Worm (Caenorhabditis elegans): ENCODE data around the gene F54F2.14.

DNA sequence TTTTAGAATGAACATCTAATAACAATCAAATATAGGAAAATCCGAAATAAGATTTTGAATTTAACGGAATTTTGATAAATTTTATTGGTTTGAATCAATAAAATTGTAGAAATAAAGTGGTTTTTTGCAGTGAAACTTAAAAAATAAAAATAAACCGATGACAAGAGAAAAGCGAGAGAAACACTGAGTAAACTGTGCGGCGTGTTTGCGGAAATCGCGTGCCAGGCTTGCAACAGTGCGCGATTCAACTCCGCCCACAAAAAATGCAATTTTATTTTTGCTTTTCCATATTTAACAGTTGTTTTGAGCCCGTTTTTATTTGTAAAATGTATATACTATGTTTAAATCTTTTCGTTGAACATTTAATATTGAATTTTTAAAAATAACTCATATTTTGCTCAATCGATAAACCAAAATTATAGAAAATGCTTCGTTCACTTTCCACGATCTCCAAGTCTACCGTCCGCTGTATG is 23.4 kb upstream of the F54F2.14 start, which contains the start of gene mtss-1:
- TF ChIP-seq unc-39 (tag; optimal IDR thresholded peaks at IDR 0.05) (no peak), pqm-1 (tag; optimal IDR thresholded peaks at IDR 0.05) (no peak), fos-1 (tag; optimal IDR thresholded peaks at IDR 0.05) (no peak), ceh-62 (tag; optimal IDR thresholded peaks at IDR 0.05) (no peak), mxl-3 (GFP tag; optimal IDR thresholded peaks at IDR 0.05) (peak; percentile 13), daf-19 (GFP tag; conservative IDR thresholded peaks at IDR 0.05) (no peak), R02D3.7 (tag; optimal IDR thresholded peaks at IDR 0.05) (no peak), mdl-1 (tag; optimal IDR thresholded peaks at IDR 0.05) (no peak)
